Worm (Caenorhabditis elegans): ENCODE data around the gene end-3.

ce11 chrV:14033649-14034048 lies 19.2 kb downstream of the end-3 start, which contains the start of gene ins-10:
- TF ChIP-seq aly-2 (tag; optimal IDR thresholded peaks at IDR 0.05) (no peak), nhr-76 (tag; optimal IDR thresholded peaks at IDR 0.05) (no peak), C34B4.2 (tag; optimal IDR thresholded peaks at IDR 0.05) (no peak), ceh-63 (GFP tag; optimal IDR thresholded peaks at IDR 0.05) (no peak), ama-1 (optimal IDR thresholded peaks at IDR 0.05) (no peak), lin-15B (tag; optimal IDR thresholded peaks at IDR 0.05) (no peak), nhr-19 (GFP tag; conservative IDR thresholded peaks at IDR 0.05) (no peak), pqm-1 (tag; optimal IDR thresholded peaks at IDR 0.05) (no peak), ztf-11 (tag; optimal IDR thresholded peaks at IDR 0.05) (no peak), pag-3 (tag; optimal IDR thresholded peaks at IDR 0.05; ENCODE audit: borderline replicate concordance, insufficient read depth) (no peak), snpc-4 (tag; optimal IDR thresholded peaks at IDR 0.05) (no peak), ceh-8 (GFP tag; optimal IDR thresholded peaks at IDR 0.05) (no peak), egl-27 (tag; optimal IDR thresholded peaks at IDR 0.05) (no peak)
